Worm (Caenorhabditis elegans) whole organism, young adult: ENCODE results near the gene nas-37.

ENCODE experiments used
- F57C9.4 ChIP-seq: sonication (generic microtip); optimal IDR thresholded peaks from 2 replicates; lab custom pipeline; 2017; ENCODE audit warnings: mild to moderate bottlenecking, missing genetic modification characterization, missing compliant biosample characterization
- Y67H2A.10 ChIP-seq: fragments of 200-800 bp; sonication (Bioruptor generic); conservative IDR thresholded peaks from 2 replicates; pipeline ENCODE4 v1.3.6; 2022; ENCODE audit warnings: missing genetic modification reagents, missing genetic modification characterization, missing compliant biosample characterization
- ZK185.1 ChIP-seq: sonication (generic microtip); optimal IDR thresholded peaks from 2 replicates; lab custom pipeline; 2016; ENCODE audit warnings: mild to moderate bottlenecking, missing genetic modification characterization, missing compliant biosample characterization; ENCODE audit not compliant: poor library complexity, severe bottlenecking
- ccch-3 ChIP-seq: fragments of 200-800 bp; sonication (Bioruptor generic); optimal IDR thresholded peaks from 2 replicates; lab custom pipeline; 2018; ENCODE audit warnings: mild to moderate bottlenecking, missing genetic modification characterization, missing compliant biosample characterization
- ceh-100 ChIP-seq: fragments of 200-800 bp; sonication (Bioruptor generic); IDR thresholded peaks from 2 replicates; pipeline ENCODE4 v1.3.6; 2022; ENCODE audit warnings: missing genetic modification reagents, missing genetic modification characterization, missing compliant biosample characterization
- egl-18 ChIP-seq: fragments of 200-800 bp; sonication (Bioruptor generic); IDR thresholded peaks from 2 replicates; pipeline ENCODE4 v1.3.6; 2022; ENCODE audit warnings: missing genetic modification reagents, missing genetic modification characterization, missing compliant biosample characterization
- him-1 ChIP-seq: sonication (generic microtip); optimal IDR thresholded peaks from 2 replicates; lab custom pipeline; 2016; ENCODE audit warnings: missing genotype, missing genetic modification reagents, missing genetic modification characterization, missing compliant biosample characterization
- hmg-1.2 ChIP-seq: fragments of 200-800 bp; sonication (Bioruptor generic); IDR thresholded peaks from 2 replicates; pipeline ENCODE4 v1.3.6; 2022; ENCODE audit warnings: missing genetic modification reagents, missing genetic modification characterization, missing compliant biosample characterization
- hsf-1 ChIP-seq: fragments of 200-800 bp; sonication (Bioruptor generic); IDR thresholded peaks from 2 replicates; pipeline ENCODE4 v1.3.6; 2022; ENCODE audit warnings: missing genetic modification reagents, missing genetic modification characterization, missing compliant biosample characterization
- let-607 ChIP-seq, 2 experiments: fragments of 200-800 bp in 1 of 2; sonication (Bioruptor generic) in 1 of 2; sonication (generic microtip) in 1 of 2; optimal IDR thresholded peaks; 2 replicates each; lab custom pipeline; 2016 to 2018; ENCODE audit warnings: mild to moderate bottlenecking in 2 of 2, missing compliant biosample characterization in 2 of 2, missing genetic modification characterization in 2 of 2, moderate library complexity in 2 of 2, missing genotype in 1 of 2
- lin-40 ChIP-seq: sonication (generic microtip); optimal IDR thresholded peaks from 2 replicates; lab custom pipeline; 2016; ENCODE audit warnings: missing genetic modification characterization, mild to moderate bottlenecking, missing compliant biosample characterization, missing genotype, missing genetic modification reagents
- nhr-80 ChIP-seq: sonication (generic microtip); optimal IDR thresholded peaks from 2 replicates; lab custom pipeline; 2016; ENCODE audit warnings: missing genetic modification characterization, missing compliant biosample characterization
- xnd-1 ChIP-seq: sonication (generic microtip); optimal IDR thresholded peaks from 2 replicates; lab custom pipeline; 2016; ENCODE audit warnings: missing genotype, missing genetic modification reagents, missing genetic modification characterization, missing compliant biosample characterization
- ztf-18 ChIP-seq: sonication (generic microtip); optimal IDR thresholded peaks from 2 replicates; lab custom pipeline; 2016; ENCODE audit warnings: missing genotype, mild to moderate bottlenecking, missing genetic modification characterization, missing compliant biosample characterization
- ztf-25 ChIP-seq: fragments of 200-800 bp; sonication (Bioruptor generic); IDR thresholded peaks from 2 replicates; pipeline ENCODE4 v1.3.6; 2022; ENCODE audit warnings: missing genetic modification reagents, missing genetic modification characterization, missing compliant biosample characterization

nas-37 gene

ce11 chrX:9899426-9900131, 49.3 kb downstream of the nas-37 start, which contains the start of gene phf-34:
Gene phf-34 (minus strand): TSS chrX:9899476.
- 0 out of 2 replicates have a peak, but pooled peaks have one; percentile 22 for TF ChIP-seq egl-18 (GFP tag; lab: Robert Waterston, UW)
- 0 out of 2 replicates have a peak, but pooled peaks have one; percentile 6 for TF ChIP-seq hsf-1
- TF ChIP-seq ZK185.1: peak; percentile 32
- no peak for TF ChIP-seq F57C9.4 (tag; lab: Kevin White, UChicago)
- TF ChIP-seq lin-40 (tag; lab: Kevin White, UChicago): peak; percentile 24
- no peak for TF ChIP-seq ceh-100

- TF ChIP-seq xnd-1 (tag; lab: Kevin White, UChicago): no peak
- no peak for TF ChIP-seq nhr-80
- TF ChIP-seq Y67H2A.10 (GFP tag; lab: Robert Waterston, UW): no peak
- TF ChIP-seq ccch-3 (GFP tag; lab: Kevin White, UChicago): no peak
- no peak for TF ChIP-seq let-607 (tag; optimal IDR thresholded peaks at IDR 0.05; lab: Kevin White, UChicago)
- no peak for TF ChIP-seq hmg-1.2 (GFP tag; lab: Robert Waterston, UW)
- TF ChIP-seq ztf-25 (GFP tag; lab: Robert Waterston, UW): no peak
- no peak for TF ChIP-seq him-1 (tag; lab: Kevin White, UChicago)
- TF ChIP-seq ztf-18: no peak
- TF ChIP-seq, all 124 proteins: peak for 0
These were observed 54.0 kb downstream of the nas-37 start, which contains the start of gene F21G4.3 for ce11 chrX:9894844-9895243. Gene F21G4.3 (plus strand): TSS chrX:9895144.
